Worm (Caenorhabditis elegans): Measurements from ENCODE around the gene cyp-31A5.
A peak's percentile ranks its signal among the peaks of the same experiment; 100 is the strongest.

The cyp-31A5 gene

DNA sequence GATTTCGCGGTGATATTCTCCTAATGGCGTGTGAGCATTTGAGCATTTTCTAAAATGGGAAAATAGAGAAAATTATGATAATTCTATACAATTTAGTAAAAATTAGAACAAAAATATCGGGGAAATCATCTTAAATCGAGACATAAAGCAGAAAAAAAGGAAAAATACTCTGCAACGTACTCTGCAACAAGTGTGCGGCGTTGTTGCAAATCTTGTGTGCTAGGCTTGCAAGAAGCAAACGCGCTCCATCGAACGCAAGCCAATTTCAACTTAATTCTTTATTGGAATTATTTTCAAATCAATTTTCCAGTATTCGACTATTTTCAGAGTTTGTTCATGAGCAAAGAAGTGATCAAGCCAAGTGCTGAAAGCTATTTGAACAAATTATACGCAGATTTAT is 15.0 kb upstream of the cyp-31A5 start, which contains the start of the genes Y62E10A.20, Y62E10A.23 and mdt-9:
Gene Y62E10A.20, minus strand, starts transcription at position 49 of the 400 bp plus-strand sequence.
Gene Y62E10A.23, plus strand, starts transcription at position 282 of the 400 bp plus-strand sequence.
Gene mdt-9, plus strand, starts transcription at position 338 of the 400 bp plus-strand sequence.
- TF ChIP-seq pros-1 (tag; optimal IDR thresholded peaks at IDR 0.05) (peak; percentile 42), odd-2 (tag; optimal IDR thresholded peaks at IDR 0.05) (peak; percentile 25), pag-3 (tag; optimal IDR thresholded peaks at IDR 0.05; ENCODE audit: borderline replicate concordance) (no peak), dmd-4 (tag; optimal IDR thresholded peaks at IDR 0.05; ENCODE audit: borderline replicate concordance) (no peak), unc-3 (GFP tag; conservative IDR thresholded peaks at IDR 0.05) (peak; percentile 70; the same call in 1 of the 2 replicates), unc-3 (tag; optimal IDR thresholded peaks at IDR 0.05) (peak; percentile 68), T23F11.4 (GFP tag; optimal IDR thresholded peaks at IDR 0.05) (peak; percentile 66), ttx-3 (tag; optimal IDR thresholded peaks at IDR 0.05) (peak; percentile 63), ama-1 (optimal IDR thresholded peaks at IDR 0.05) (no peak), K02D7.2 (tag; optimal IDR thresholded peaks at IDR 0.05) (peak; percentile 52), lim-6 (tag; optimal IDR thresholded peaks at IDR 0.05) (no peak), pat-9 (tag; optimal IDR thresholded peaks at IDR 0.05) (peak; percentile 67), tbx-7 (tag; optimal IDR thresholded peaks at IDR 0.05) (peak; percentile 10), syd-9 (tag; optimal IDR thresholded peaks at IDR 0.05) (peak; percentile 47), fkh-10 (GFP tag; optimal IDR thresholded peaks at IDR 0.05) (no peak), fax-1 (tag; optimal IDR thresholded peaks at IDR 0.05) (peak; percentile 91), nhr-11 (tag; optimal IDR thresholded peaks at IDR 0.05) (no peak), ceh-30 (tag; optimal IDR thresholded peaks at IDR 0.05) (no peak), ceh-24 (tag; optimal IDR thresholded peaks at IDR 0.05) (peak; percentile 14), ceh-9 (tag; optimal IDR thresholded peaks at IDR 0.05) (no peak), ceh-34 (tag; optimal IDR thresholded peaks at IDR 0.05) (peak; percentile 67), F13H6.1 (tag; optimal IDR thresholded peaks at IDR 0.05) (peak; percentile 28), pha-4 (tag; optimal IDR thresholded peaks at IDR 0.05) (no peak), npax-4 (tag; optimal IDR thresholded peaks at IDR 0.05) (peak; percentile 35), ceh-14 (tag; optimal IDR thresholded peaks at IDR 0.05) (peak; percentile 88), dve-1 (tag; optimal IDR thresholded peaks at IDR 0.05) (peak; percentile 64), fkh-6 (tag; optimal IDR thresholded peaks at IDR 0.05) (peak; percentile 29), C38D4.7 (GFP tag; optimal IDR thresholded peaks at IDR 0.05) (peak; percentile 57), hlh-6 (tag; optimal IDR thresholded peaks at IDR 0.05) (no peak), ceh-18 (tag; optimal IDR thresholded peaks at IDR 0.05) (peak; percentile 46), sox-2 (GFP tag; IDR thresholded peaks at IDR 0.05) (peak; percentile 15; the same call in 1 of the 2 replicates), ceh-45 (GFP tag; IDR thresholded peaks at IDR 0.05) (0 out of 2 replicates have a peak, but pooled peaks have one; percentile 52), rnt-1 (tag; optimal IDR thresholded peaks at IDR 0.05) (peak; percentile 45), ref-2 (tag; optimal IDR thresholded peaks at IDR 0.05) (peak; percentile 77), hlh-8 (tag; optimal IDR thresholded peaks at IDR 0.05) (peak; percentile 60), zip-5 (tag; optimal IDR thresholded peaks at IDR 0.05) (peak; percentile 33), tbx-2 (tag; optimal IDR thresholded peaks at IDR 0.05) (peak; percentile 67), ceh-31 (tag; optimal IDR thresholded peaks at IDR 0.05) (peak; percentile 87), sox-4 (tag; optimal IDR thresholded peaks at IDR 0.05) (peak; percentile 59), ets-4 (tag; optimal IDR thresholded peaks at IDR 0.05) (no peak), sdc-2 (tag; optimal IDR thresholded peaks at IDR 0.05) (no peak), pqm-1 (tag; optimal IDR thresholded peaks at IDR 0.05) (no peak), elt-2 (tag; optimal IDR thresholded peaks at IDR 0.05) (peak; percentile 80), ceh-19 (GFP tag; optimal IDR thresholded peaks at IDR 0.05) (peak; percentile 70), lin-11 (tag; optimal IDR thresholded peaks at IDR 0.05) (peak; percentile 33), ceh-22 (tag; optimal IDR thresholded peaks at IDR 0.05) (no peak), ceh-48 (tag; optimal IDR thresholded peaks at IDR 0.05) (peak; percentile 65), Y22D7AL.16 (tag; optimal IDR thresholded peaks at IDR 0.05) (no peak), hlh-13 (GFP tag; optimal IDR thresholded peaks at IDR 0.05) (no peak), ztf-16 (tag; optimal IDR thresholded peaks at IDR 0.05) (peak; percentile 61), ceh-2 (tag; optimal IDR thresholded peaks at IDR 0.05) (peak; percentile 39), mec-3 (tag; optimal IDR thresholded peaks at IDR 0.05; ENCODE audit: borderline replicate concordance) (no peak), elt-4 (tag; optimal IDR thresholded peaks at IDR 0.05) (no peak), unc-55 (GFP tag; optimal IDR thresholded peaks at IDR 0.05) (peak; percentile 4)

Data from whole organism, late embryonic.